Worm (Caenorhabditis elegans) whole organism, young adult: ENCODE results near the gene let-767.
A peak's percentile ranks its signal among the peaks of the same experiment; 100 is the strongest.

Experiments used
- B0019.2 ChIP-seq: fragments of 200-800 bp; sonication (Bioruptor generic); conservative IDR thresholded peaks from 2 replicates; pipeline ENCODE4 v1.3.6; 2022; ENCODE audit warnings: missing genetic modification reagents, missing genetic modification characterization, missing compliant biosample characterization
- B0261.1 ChIP-seq: sonication (generic microtip); optimal IDR thresholded peaks from 2 replicates; lab custom pipeline; 2016; ENCODE audit warnings: mild to moderate bottlenecking, missing genetic modification characterization, moderate library complexity, missing compliant biosample characterization
- F10E7.11 ChIP-seq: sonication (generic microtip); optimal IDR thresholded peaks from 2 replicates; lab custom pipeline; 2017; ENCODE audit warnings: mild to moderate bottlenecking, missing genetic modification characterization, moderate library complexity, missing compliant biosample characterization
- F23B12.7 ChIP-seq: sonication (generic microtip); optimal IDR thresholded peaks from 2 replicates; lab custom pipeline; 2017; ENCODE audit warnings: missing genetic modification characterization, mild to moderate bottlenecking, missing compliant biosample characterization, antibody characterized with exemption, moderate library complexity; ENCODE audit not compliant: insufficient read depth
- F37B4.10 ChIP-seq: fragments of 200-800 bp; sonication (Bioruptor generic); IDR thresholded peaks from 2 replicates; pipeline ENCODE4 v1.3.6; 2022; ENCODE audit warnings: missing genetic modification characterization, missing compliant biosample characterization
- F49E8.2 ChIP-seq: sonication (generic microtip); optimal IDR thresholded peaks from 3 replicates; lab custom pipeline; 2017; ENCODE audit warnings: missing genetic modification characterization, mild to moderate bottlenecking, missing compliant biosample characterization, antibody characterized with exemption, moderate library complexity; ENCODE audit not compliant: insufficient read depth
- F52B5.7 ChIP-seq: sonication (generic microtip); optimal IDR thresholded peaks from 2 replicates; lab custom pipeline; 2016; ENCODE audit warnings: mild to moderate bottlenecking, missing genetic modification characterization, missing compliant biosample characterization
- K12H6.12 ChIP-seq: fragments of 200-800 bp; sonication (Bioruptor generic); optimal IDR thresholded peaks from 2 replicates; lab custom pipeline; 2018; ENCODE audit warnings: mild to moderate bottlenecking, missing genetic modification characterization, missing compliant biosample characterization
- T07F8.4 ChIP-seq: sonication (generic microtip); optimal IDR thresholded peaks from 2 replicates; lab custom pipeline; 2016; ENCODE audit warnings: mild to moderate bottlenecking, missing genetic modification characterization, moderate library complexity, missing compliant biosample characterization
- Y53G8AR.9 ChIP-seq: fragments of 200-800 bp; sonication (Bioruptor generic); conservative IDR thresholded peaks from 2 replicates; pipeline ENCODE4 v1.3.6; 2022; ENCODE audit warnings: missing genetic modification reagents, missing genetic modification characterization, missing compliant biosample characterization
- Y56A3A.18 ChIP-seq: fragments of 200-800 bp; sonication (Bioruptor generic); IDR thresholded peaks from 2 replicates; pipeline ENCODE4 v1.3.6; 2022; ENCODE audit warnings: missing genetic modification reagents, missing genetic modification characterization, missing compliant biosample characterization
- Y67H2A.10 ChIP-seq: fragments of 200-800 bp; sonication (Bioruptor generic); conservative IDR thresholded peaks from 2 replicates; pipeline ENCODE4 v1.3.6; 2022; ENCODE audit warnings: missing genetic modification reagents, missing genetic modification characterization, missing compliant biosample characterization
- ZK185.1 ChIP-seq: sonication (generic microtip); optimal IDR thresholded peaks from 2 replicates; lab custom pipeline; 2016; ENCODE audit warnings: mild to moderate bottlenecking, missing genetic modification characterization, missing compliant biosample characterization; ENCODE audit not compliant: poor library complexity, severe bottlenecking
- aptf-2 ChIP-seq: fragments of 200-800 bp; sonication (Bioruptor generic); conservative IDR thresholded peaks from 2 replicates; pipeline ENCODE4 v1.3.6; 2022; ENCODE audit warnings: missing genetic modification reagents, missing genetic modification characterization, missing compliant biosample characterization
- atf-7 ChIP-seq: sonication (generic microtip); optimal IDR thresholded peaks from 2 replicates; lab custom pipeline; 2017; ENCODE audit warnings: mild to moderate bottlenecking, missing genetic modification characterization, missing compliant biosample characterization
- attf-3 ChIP-seq: fragments of 200-800 bp; sonication (Bioruptor generic); conservative IDR thresholded peaks from 2 replicates; pipeline ENCODE4 v1.3.6; 2022; ENCODE audit warnings: missing genetic modification reagents, missing genetic modification characterization, missing compliant biosample characterization
- bed-2 ChIP-seq: fragments of 200-800 bp; sonication (Bioruptor generic); IDR thresholded peaks from 2 replicates; pipeline ENCODE4 v1.3.6; 2022; ENCODE audit warnings: missing genetic modification reagents, missing genetic modification characterization, missing compliant biosample characterization
- ceh-27 ChIP-seq: fragments of 200-800 bp; sonication (Bioruptor generic); optimal IDR thresholded peaks from 2 replicates; lab custom pipeline; 2018; ENCODE audit warnings: mild to moderate bottlenecking, missing genetic modification characterization, moderate library complexity, missing compliant biosample characterization
- ceh-40 ChIP-seq: fragments of 200-800 bp; sonication (Bioruptor generic); IDR thresholded peaks from 2 replicates; pipeline ENCODE4 v1.3.6; 2022; ENCODE audit warnings: missing genetic modification characterization, missing compliant biosample characterization
- ceh-58 ChIP-seq: fragments of 200-800 bp; sonication (Bioruptor generic); IDR thresholded peaks from 2 replicates; pipeline ENCODE4 v1.3.6; 2022; ENCODE audit warnings: missing genetic modification characterization, missing compliant biosample characterization
- ceh-91 ChIP-seq: fragments of 200-800 bp; sonication (Bioruptor generic); IDR thresholded peaks from 2 replicates; pipeline ENCODE4 v1.3.6; 2022; ENCODE audit warnings: missing genetic modification reagents, missing genetic modification characterization, missing compliant biosample characterization
- dpff-1 ChIP-seq: sonication (generic microtip); optimal IDR thresholded peaks from 2 replicates; lab custom pipeline; 2017; ENCODE audit warnings: mild to moderate bottlenecking, missing genetic modification characterization, missing compliant biosample characterization
- egl-44 ChIP-seq: fragments of 200-800 bp; sonication (Bioruptor generic); IDR thresholded peaks from 2 replicates; pipeline ENCODE4 v1.3.6; 2022; ENCODE audit warnings: missing genetic modification reagents, missing genetic modification characterization, missing compliant biosample characterization
- him-1 ChIP-seq: sonication (generic microtip); optimal IDR thresholded peaks from 2 replicates; lab custom pipeline; 2016; ENCODE audit warnings: missing genotype, missing genetic modification reagents, missing genetic modification characterization, missing compliant biosample characterization
- hsf-1 ChIP-seq: fragments of 200-800 bp; sonication (Bioruptor generic); IDR thresholded peaks from 2 replicates; pipeline ENCODE4 v1.3.6; 2022; ENCODE audit warnings: missing genetic modification reagents, missing genetic modification characterization, missing compliant biosample characterization
- let-526 ChIP-seq: fragments of 200-800 bp; sonication (Bioruptor generic); IDR thresholded peaks from 2 replicates; pipeline ENCODE4 v1.3.6; 2022; ENCODE audit warnings: missing genetic modification reagents, missing genetic modification characterization, missing compliant biosample characterization
- lin-35 ChIP-seq, 3 experiments: fragments of 150-350 bp in 2 of 3; sonication (generic microtip) in 1 of 3; optimal IDR thresholded peaks; 2 replicates each; lab custom pipeline; 2014 to 2018; ENCODE audit warnings: missing biosample characterization in 3 of 3, missing genetic modification characterization in 3 of 3, missing genetic modification reagents in 3 of 3
- lsy-27 ChIP-seq: sonication (generic microtip); optimal IDR thresholded peaks from 2 replicates; lab custom pipeline; 2017; ENCODE audit warnings: missing genetic modification characterization, mild to moderate bottlenecking, missing compliant biosample characterization, antibody characterized with exemption, missing genotype, borderline replicate concordance; ENCODE audit not compliant: insufficient read depth
- madf-8 ChIP-seq: fragments of 200-800 bp; sonication (Bioruptor generic); conservative IDR thresholded peaks from 2 replicates; pipeline ENCODE4 v1.3.6; 2022; ENCODE audit warnings: missing genetic modification reagents, missing genetic modification characterization, missing compliant biosample characterization
- mcd-1 ChIP-seq: fragments of 200-800 bp; sonication (Bioruptor generic); IDR thresholded peaks from 2 replicates; pipeline ENCODE4 v1.3.6; 2022; ENCODE audit warnings: missing genetic modification reagents, missing genetic modification characterization, missing compliant biosample characterization
- mes-4 ChIP-seq: sonication (generic microtip); optimal IDR thresholded peaks from 2 replicates; lab custom pipeline; 2016; ENCODE audit warnings: missing genotype, missing genetic modification characterization, missing compliant biosample characterization
- nfya-1 ChIP-seq: sonication (generic microtip); optimal IDR thresholded peaks from 2 replicates; lab custom pipeline; 2017; ENCODE audit warnings: antibody characterized with exemption, missing compliant biosample characterization, missing genetic modification characterization, borderline replicate concordance; ENCODE audit not compliant: insufficient read depth
- nfyb-1 ChIP-seq: fragments of 200-800 bp; sonication (Bioruptor generic); IDR thresholded peaks from 2 replicates; pipeline ENCODE4 v1.3.6; 2022; ENCODE audit warnings: missing genetic modification reagents, missing genetic modification characterization, missing compliant biosample characterization
- nhr-90 ChIP-seq: sonication (generic microtip); optimal IDR thresholded peaks from 2 replicates; lab custom pipeline; 2016; ENCODE audit warnings: missing genotype, mild to moderate bottlenecking, missing genetic modification characterization, missing compliant biosample characterization
- pbrm-1 ChIP-seq: fragments of 200-800 bp; sonication (Bioruptor generic); IDR thresholded peaks from 2 replicates; pipeline ENCODE4 v1.3.6; 2022; ENCODE audit warnings: missing genetic modification reagents, missing genetic modification characterization, missing compliant biosample characterization
- rcor-1 ChIP-seq: fragments of 200-800 bp; sonication (Bioruptor generic); IDR thresholded peaks from 2 replicates; pipeline ENCODE4 v1.3.6; 2022; ENCODE audit warnings: missing genetic modification reagents, missing genetic modification characterization, missing compliant biosample characterization
- repo-1 ChIP-seq: sonication (generic microtip); optimal IDR thresholded peaks from 2 replicates; lab custom pipeline; 2017; ENCODE audit warnings: mild to moderate bottlenecking, missing genetic modification characterization, missing compliant biosample characterization
- rpc-1 ChIP-seq, 2 experiments: fragments of 150-350 bp in 1 of 2; sonication (generic microtip) in 1 of 2; optimal IDR thresholded peaks; 2 replicates each; lab custom pipeline; 2014 to 2018; ENCODE audit warnings: missing biosample characterization in 1 of 2, missing genetic modification characterization in 1 of 2, missing genetic modification reagents in 1 of 2, missing genotype in 1 of 2
- snpc-3.4 ChIP-seq: sonication (generic microtip); optimal IDR thresholded peaks from 2 replicates; lab custom pipeline; 2017; ENCODE audit warnings: missing genetic modification characterization, mild to moderate bottlenecking, missing compliant biosample characterization, antibody characterized with exemption, moderate library complexity, missing genotype, missing genetic modification reagents
- tlf-1 ChIP-seq: fragments of 200-800 bp; sonication (Bioruptor generic); optimal IDR thresholded peaks from 2 replicates; lab custom pipeline; 2018; ENCODE audit warnings: mild to moderate bottlenecking, missing genetic modification characterization, missing compliant biosample characterization
- zfh-2 ChIP-seq: fragments of 200-800 bp; sonication (Bioruptor generic); conservative IDR thresholded peaks from 2 replicates; pipeline ENCODE4 v1.3.6; 2022; ENCODE audit warnings: missing genetic modification reagents, missing genetic modification characterization, missing compliant biosample characterization
- zim-3 ChIP-seq: sonication (generic microtip); optimal IDR thresholded peaks from 2 replicates; lab custom pipeline; 2017; ENCODE audit warnings: mild to moderate bottlenecking, missing genetic modification characterization, moderate library complexity, missing compliant biosample characterization
- ztf-22 ChIP-seq: fragments of 200-800 bp; sonication (Bioruptor generic); optimal IDR thresholded peaks from 2 replicates; lab custom pipeline; 2018; ENCODE audit warnings: mild to moderate bottlenecking, missing genetic modification characterization, moderate library complexity, missing compliant biosample characterization
- ztf-26 ChIP-seq: sonication (generic microtip); optimal IDR thresholded peaks from 2 replicates; lab custom pipeline; 2017; ENCODE audit warnings: missing genetic modification characterization, missing compliant biosample characterization
- ztf-3 ChIP-seq: fragments of 200-800 bp; sonication (Bioruptor generic); optimal IDR thresholded peaks from 2 replicates; lab custom pipeline; 2018; ENCODE audit warnings: mild to moderate bottlenecking, missing genetic modification characterization, missing compliant biosample characterization
- ztf-6 ChIP-seq: fragments of 200-800 bp; sonication (Bioruptor generic); IDR thresholded peaks from 2 replicates; pipeline ENCODE4 v1.3.6; 2022; ENCODE audit warnings: missing genetic modification reagents, missing genetic modification characterization, missing compliant biosample characterization

let-767 gene

ce11 chrIII:6344737-6345136 lies 5.0 kb upstream of the let-767 start (continued):
- no peak for TF ChIP-seq lsy-27 (tag; lab: Kevin White, UChicago)
- TF ChIP-seq Y53G8AR.9 (GFP tag; lab: Robert Waterston, UW), result 0 out of 2 replicates have a peak, but pooled peaks have one; percentile 28
- no peak for TF ChIP-seq rpc-1 (optimal IDR thresholded peaks at IDR 0.05; lab: Kevin White, UChicago)
- no peak for TF ChIP-seq rpc-1 (tag; optimal IDR thresholded peaks at IDR 0.05; lab: Kevin White, UChicago)
- TF ChIP-seq K12H6.12 (tag; lab: Kevin White, UChicago), result peak; percentile 80
- no peak for TF ChIP-seq zfh-2 (GFP tag; lab: Robert Waterston, UW)
- no peak for TF ChIP-seq Y56A3A.18 (GFP tag; lab: Robert Waterston, UW)
- TF ChIP-seq mcd-1 (GFP tag; lab: Robert Waterston, UW), result peak; percentile 63; the same call in 1 of the 2 replicates
- no peak for TF ChIP-seq ztf-22 (GFP tag; lab: Kevin White, UChicago)
- TF ChIP-seq snpc-3.4 (tag; lab: Kevin White, UChicago), result no peak
- TF ChIP-seq tlf-1 (GFP tag; lab: Kevin White, UChicago), result peak; percentile 54
- peak; percentile 73 for TF ChIP-seq rcor-1
- peak; percentile 83 for TF ChIP-seq pbrm-1 (GFP tag; lab: Robert Waterston, UW)
- TF ChIP-seq repo-1, result peak; percentile 63
- no peak for TF ChIP-seq ceh-58 (GFP tag; lab: Robert Waterston, UW)
- TF ChIP-seq F10E7.11, result no peak
- no peak for TF ChIP-seq F52B5.7 (tag; lab: Kevin White, UChicago)
- TF ChIP-seq madf-8 (GFP tag; lab: Robert Waterston, UW), result no peak; the same call in 1 of the 2 replicates
- no peak for TF ChIP-seq Y67H2A.10
- TF ChIP-seq let-526 (GFP tag; lab: Robert Waterston, UW), result peak; percentile 61; the same call in 1 of the 2 replicates
- no peak for TF ChIP-seq zim-3 (tag; lab: Kevin White, UChicago)
- no peak for TF ChIP-seq ztf-6 (GFP tag; lab: Robert Waterston, UW)
- TF ChIP-seq ZK185.1 (tag; lab: Kevin White, UChicago), result peak; percentile 71
- TF ChIP-seq B0019.2 (GFP tag; lab: Robert Waterston, UW), result peak; percentile 57
- TF ChIP-seq aptf-2 (GFP tag; lab: Robert Waterston, UW), result no peak
- TF ChIP-seq B0261.1 (tag; lab: Kevin White, UChicago), result no peak
- TF ChIP-seq mes-4, result no peak
- peak; percentile 66 for TF ChIP-seq ceh-91
- TF ChIP-seq atf-7 (tag; lab: Kevin White, UChicago), result peak; percentile 12
- TF ChIP-seq ceh-27 (GFP tag; lab: Kevin White, UChicago), result peak; percentile 72
- TF ChIP-seq attf-3 (GFP tag; lab: Robert Waterston, UW), result peak; percentile 58
- TF ChIP-seq him-1 (tag; lab: Kevin White, UChicago), result peak; percentile 26
- TF ChIP-seq ztf-3 (GFP tag; lab: Kevin White, UChicago), result no peak
- 0 out of 2 replicates have a peak, but pooled peaks have one; percentile 9 for TF ChIP-seq ceh-40 (GFP tag; lab: Robert Waterston, UW)

ce11 chrIII:6343229-6343628 lies 3.5 kb upstream of the let-767 start, which contains the start of gene C56G2.9:
TSS of gene C56G2.9 (minus strand) at chrIII:6343329.
- no peak for TF ChIP-seq madf-8 (GFP tag; lab: Robert Waterston, UW)
- TF ChIP-seq lsy-27 (tag; lab: Kevin White, UChicago), result no peak
- no peak for TF ChIP-seq F37B4.10 (GFP tag; lab: Robert Waterston, UW)
- TF ChIP-seq him-1 (tag; lab: Kevin White, UChicago), result no peak
- TF ChIP-seq ztf-26 (tag; lab: Kevin White, UChicago), result no peak
- TF ChIP-seq nfya-1 (tag; lab: Kevin White, UChicago), result no peak
- no peak for TF ChIP-seq K12H6.12 (tag; lab: Kevin White, UChicago)
- TF ChIP-seq dpff-1 (tag; lab: Kevin White, UChicago), result no peak
- TF ChIP-seq nfyb-1 (GFP tag; lab: Robert Waterston, UW), result no peak
- no peak for TF ChIP-seq egl-44 (GFP tag; lab: Robert Waterston, UW)
- no peak for TF ChIP-seq hsf-1 (GFP tag; lab: Robert Waterston, UW)
- no peak for TF ChIP-seq bed-2 (GFP tag; lab: Robert Waterston, UW)
- TF ChIP-seq nhr-90 (tag; lab: Kevin White, UChicago), result no peak
- TF ChIP-seq F49E8.2 (tag; lab: Kevin White, UChicago), result no peak
- no peak for TF ChIP-seq lin-35 (GFP tag; optimal IDR thresholded peaks at IDR 0.05; lab: Kevin White, UChicago)
- no peak for TF ChIP-seq F23B12.7 (tag; lab: Kevin White, UChicago)
- TF ChIP-seq ztf-3 (GFP tag; lab: Kevin White, UChicago), result no peak
- no peak for TF ChIP-seq T07F8.4
